Fruit fly (Drosophila melanogaster) whole organism, embryonic: ENCODE data around the gene CG6481.

ENCODE experiments used
- ATbp ChIP-seq: fragments of 200-800 bp; sonication (Bioruptor generic); optimal IDR thresholded peaks from 2 replicates; lab custom pipeline; 2017; ENCODE audit warnings: missing biosample characterization, mild to moderate bottlenecking, missing genetic modification characterization, missing genetic modification reagents
- Abd-B ChIP-seq: fragments of 200-800 bp; sonication (Bioruptor generic); optimal IDR thresholded peaks from 2 replicates; lab custom pipeline; 2018; ENCODE audit warnings: missing biosample characterization, mild to moderate bottlenecking, missing genetic modification characterization, moderate library complexity
- Adf1 ChIP-seq: fragments of 200-800 bp; sonication (Bioruptor generic); IDR thresholded peaks from 2 replicates; pipeline ENCODE4 v1.3.6; 2022; ENCODE audit warnings: missing biosample characterization, missing genetic modification characterization
- B-H2 ChIP-seq: fragments of 200-800 bp; sonication (Bioruptor generic); optimal IDR thresholded peaks from 2 replicates; lab custom pipeline; 2018; ENCODE audit warnings: missing biosample characterization, mild to moderate bottlenecking, missing genetic modification characterization
- CG10209 ChIP-seq: fragments of 200-800 bp; sonication (Bioruptor generic); optimal IDR thresholded peaks from 3 replicates; lab custom pipeline; 2017; ENCODE audit warnings: missing biosample characterization, mild to moderate bottlenecking, missing genetic modification characterization, missing genetic modification reagents
- CG11085 ChIP-seq: fragments of 200-800 bp; sonication (Bioruptor generic); IDR thresholded peaks from 2 replicates; pipeline ENCODE4 v1.3.6; 2022; ENCODE audit warnings: missing biosample characterization, missing genetic modification characterization
- CG12219 ChIP-seq: fragments of 200-800 bp; sonication (Bioruptor generic); optimal IDR thresholded peaks from 3 replicates; lab custom pipeline; 2018; ENCODE audit warnings: missing biosample characterization, mild to moderate bottlenecking, missing genetic modification characterization
- CG12942 ChIP-seq: fragments of 200-800 bp; sonication (Bioruptor generic); optimal IDR thresholded peaks from 3 replicates; lab custom pipeline; 2016; ENCODE audit warnings: missing biosample characterization, missing genetic modification characterization
- CG13894 ChIP-seq: fragments of 200-800 bp; sonication (Bioruptor generic); optimal IDR thresholded peaks from 3 replicates; lab custom pipeline; 2018; ENCODE audit warnings: missing biosample characterization, mild to moderate bottlenecking, missing genetic modification characterization, moderate library complexity
- CG14667 ChIP-seq: fragments of 200-800 bp; sonication (Bioruptor generic); IDR thresholded peaks from 2 replicates; pipeline ENCODE4 v1.3.6; 2022; ENCODE audit warnings: missing biosample characterization, missing genetic modification characterization
- CG15269 ChIP-seq: fragments of 200-800 bp; sonication (Bioruptor generic); optimal IDR thresholded peaks from 2 replicates; lab custom pipeline; 2018; ENCODE audit warnings: missing biosample characterization, mild to moderate bottlenecking, missing genetic modification characterization, moderate library complexity
- CG1602 ChIP-seq: fragments of 200-800 bp; sonication (Bioruptor generic); optimal IDR thresholded peaks from 3 replicates; lab custom pipeline; 2016; ENCODE audit warnings: missing biosample characterization, missing genetic modification characterization
- CG1603 ChIP-seq: fragments of 200-800 bp; sonication (Bioruptor generic); optimal IDR thresholded peaks from 2 replicates; lab custom pipeline; 2019; ENCODE audit warnings: missing biosample characterization, mild to moderate bottlenecking, missing genetic modification characterization, moderate library complexity
- CG16813 ChIP-seq: fragments of 200-800 bp; sonication (Bioruptor generic); IDR thresholded peaks from 3 replicates; pipeline ENCODE4 v1.3.6; 2022; ENCODE audit warnings: missing biosample characterization, missing genetic modification characterization; ENCODE audit not compliant: partially characterized antibody
- CG17186 ChIP-seq: fragments of 200-800 bp; sonication (Bioruptor generic); optimal IDR thresholded peaks from 3 replicates; lab custom pipeline; 2017; ENCODE audit warnings: missing biosample characterization, missing genetic modification reagents, missing genetic modification characterization
- CG30431 ChIP-seq: fragments of 200-800 bp; sonication (Bioruptor generic); optimal IDR thresholded peaks from 2 replicates; lab custom pipeline; 2017; ENCODE audit warnings: missing biosample characterization, missing genetic modification characterization
- CG33213 ChIP-seq: fragments of 200-800 bp; sonication (Bioruptor generic); optimal IDR thresholded peaks from 3 replicates; lab custom pipeline; 2016; ENCODE audit warnings: missing biosample characterization, missing genetic modification characterization
- CG3847 ChIP-seq: fragments of 200-800 bp; sonication (Bioruptor generic); IDR thresholded peaks from 2 replicates; pipeline ENCODE4 v1.3.6; 2022; ENCODE audit warnings: missing biosample characterization, missing genetic modification characterization
- CG4617 ChIP-seq: fragments of 200-800 bp; sonication (Bioruptor generic); optimal IDR thresholded peaks from 3 replicates; lab custom pipeline; 2016; ENCODE audit warnings: missing biosample characterization, missing genetic modification characterization, borderline replicate concordance
- CG5953 ChIP-seq: fragments of 200-800 bp; sonication (Bioruptor generic); IDR thresholded peaks from 2 replicates; pipeline ENCODE4 v1.3.6; 2022; ENCODE audit warnings: missing biosample characterization, missing genetic modification characterization
- CG6175 ChIP-seq: fragments of 200-800 bp; sonication (Bioruptor generic); IDR thresholded peaks from 3 replicates; pipeline ENCODE4 v1.3.6; 2022; ENCODE audit warnings: missing biosample characterization, missing genetic modification characterization
- CG8290 ChIP-seq, 3 experiments: fragments of 200-800 bp; sonication (Bioruptor generic); optimal IDR thresholded peaks; 2 replicates each; lab custom pipeline; 2016 to 2019; ENCODE audit warnings: missing biosample characterization in 3 of 3, missing genetic modification characterization in 3 of 3, mild to moderate bottlenecking in 2 of 3, moderate library complexity in 1 of 3
- CG8478 ChIP-seq: fragments of >200 bp; optimal IDR thresholded peaks from 2 replicates; lab custom pipeline; 2018
- CTCF ChIP-seq: fragments of 200-800 bp; sonication (Bioruptor generic); optimal IDR thresholded peaks from 2 replicates; lab custom pipeline; 2017; ENCODE audit warnings: missing biosample characterization, mild to moderate bottlenecking, missing genetic modification characterization, moderate library complexity
- D ChIP-seq, 2 experiments: fragments of 200-800 bp in 1 of 2; fragments of >200 bp in 1 of 2; sonication (Bioruptor generic) in 1 of 2; optimal IDR thresholded peaks; 2 replicates in 1 of 2; 3 replicates in 1 of 2; lab custom pipeline; 2017; ENCODE audit warnings: mild to moderate bottlenecking in 1 of 2, missing biosample characterization in 1 of 2, missing genetic modification characterization in 1 of 2, missing genetic modification reagents in 1 of 2
- Deaf1 ChIP-seq: fragments of 200-800 bp; optimal IDR thresholded peaks from 3 replicates; lab custom pipeline; 2019; ENCODE audit warnings: missing biosample characterization, mild to moderate bottlenecking, missing genetic modification characterization, moderate library complexity
- Dek ChIP-seq: fragments of 200-800 bp; sonication (Bioruptor generic); optimal IDR thresholded peaks from 3 replicates; lab custom pipeline; 2019; ENCODE audit warnings: missing biosample characterization, mild to moderate bottlenecking, missing genetic modification characterization, moderate library complexity
- E2f2 ChIP-seq: fragments of 200-800 bp; sonication (Bioruptor generic); IDR thresholded peaks from 2 replicates; pipeline ENCODE4 v1.3.6; 2022; ENCODE audit warnings: missing biosample characterization, missing genetic modification characterization
- Gug ChIP-seq: fragments of 200-800 bp; sonication (Bioruptor generic); IDR thresholded peaks from 4 replicates; pipeline ENCODE4 v1.3.6; 2022; ENCODE audit warnings: missing biosample characterization, missing genetic modification characterization
- Hr39 ChIP-seq: fragments of >200 bp; optimal IDR thresholded peaks from 2 replicates; lab custom pipeline; 2017
- Hr78 ChIP-seq, 2 experiments: fragments of 200-800 bp in 1 of 2; fragments of >200 bp in 1 of 2; sonication (Bioruptor generic) in 1 of 2; optimal IDR thresholded peaks; 2 replicates each; lab custom pipeline; 2017 to 2019; ENCODE audit warnings: missing biosample characterization in 2 of 2, missing genetic modification characterization in 2 of 2, mild to moderate bottlenecking in 1 of 2, moderate library complexity in 1 of 2
- Hsf ChIP-seq: fragments of 200-800 bp; sonication (Bioruptor generic); optimal IDR thresholded peaks from 3 replicates; lab custom pipeline; 2016; ENCODE audit warnings: missing biosample characterization, missing genetic modification characterization
- MBD-R2 ChIP-seq: fragments of 200-800 bp; sonication (Bioruptor generic); IDR thresholded peaks from 2 replicates; pipeline ENCODE4 v1.3.6; 2022; ENCODE audit warnings: missing biosample characterization, missing genetic modification characterization
- Nf-YB ChIP-seq: fragments of 200-800 bp; sonication (Bioruptor generic); optimal IDR thresholded peaks from 3 replicates; lab custom pipeline; 2019; ENCODE audit warnings: missing biosample characterization, mild to moderate bottlenecking, missing genetic modification characterization, moderate library complexity
- Sin3A ChIP-seq: fragments of >200 bp; optimal IDR thresholded peaks from 2 replicates; lab custom pipeline; 2018
- Usf ChIP-seq: fragments of 200-800 bp; sonication (Bioruptor generic); optimal IDR thresholded peaks from 2 replicates; lab custom pipeline; 2017; ENCODE audit warnings: missing genotype, missing biosample characterization, missing genetic modification characterization
- ab ChIP-seq: fragments of 200-800 bp; sonication (Bioruptor generic); optimal IDR thresholded peaks from 2 replicates; lab custom pipeline; 2016; ENCODE audit warnings: missing biosample characterization, missing genetic modification characterization
- ap ChIP-seq: fragments of 200-800 bp; sonication (Bioruptor generic); IDR thresholded peaks from 2 replicates; pipeline ENCODE4 v1.3.6; 2022; ENCODE audit warnings: missing biosample characterization, missing genetic modification characterization
- bab2 ChIP-seq: fragments of 200-800 bp; sonication (Bioruptor generic); optimal IDR thresholded peaks from 2 replicates; lab custom pipeline; 2016; ENCODE audit warnings: missing biosample characterization, missing genetic modification characterization
- caup ChIP-seq: fragments of 200-800 bp; sonication (Bioruptor generic); optimal IDR thresholded peaks from 3 replicates; lab custom pipeline; 2017; ENCODE audit warnings: missing biosample characterization, mild to moderate bottlenecking, missing genetic modification characterization, moderate library complexity; ENCODE audit not compliant: severe bottlenecking
- danr ChIP-seq: fragments of 200-800 bp; sonication (Bioruptor generic); IDR thresholded peaks from 2 replicates; pipeline ENCODE4 v1.3.6; 2022; ENCODE audit warnings: missing biosample characterization, missing genetic modification characterization
- hkb ChIP-seq, 2 experiments: fragments of 200-800 bp in 1 of 2; fragments of >200 bp in 1 of 2; sonication (Bioruptor generic) in 1 of 2; IDR thresholded peaks in 1 of 2; optimal IDR thresholded peaks in 1 of 2; 2 replicates each; pipeline versions ENCODE4 v1.3.6 to Lab custom; 2017 to 2022; ENCODE audit warnings: missing biosample characterization in 1 of 2, missing genetic modification characterization in 1 of 2
- nau ChIP-seq: fragments of 200-800 bp; sonication (Bioruptor generic); optimal IDR thresholded peaks from 3 replicates; lab custom pipeline; 2017; ENCODE audit warnings: missing biosample characterization, mild to moderate bottlenecking, missing genetic modification characterization, missing genetic modification reagents
- pros ChIP-seq: fragments of 200-800 bp; sonication (Bioruptor generic); optimal IDR thresholded peaks from 3 replicates; lab custom pipeline; 2019; ENCODE audit warnings: missing biosample characterization, mild to moderate bottlenecking, missing genetic modification characterization, moderate library complexity
- repo ChIP-seq: fragments of 200-800 bp; sonication (Bioruptor generic); optimal IDR thresholded peaks from 2 replicates; lab custom pipeline; 2016; ENCODE audit warnings: missing biosample characterization, missing genetic modification characterization
- row ChIP-seq: fragments of 200-800 bp; sonication (Bioruptor generic); IDR thresholded peaks from 3 replicates; pipeline ENCODE4 v1.3.6; 2022; ENCODE audit warnings: missing biosample characterization, missing genetic modification characterization
- slbo ChIP-seq: fragments of 200-800 bp; sonication (Bioruptor generic); IDR thresholded peaks from 2 replicates; pipeline ENCODE4 v1.3.6; 2022; ENCODE audit warnings: missing biosample characterization, missing genetic modification characterization
- sqz ChIP-seq: fragments of 200-800 bp; sonication (Bioruptor generic); optimal IDR thresholded peaks from 3 replicates; lab custom pipeline; 2018; ENCODE audit warnings: missing biosample characterization, mild to moderate bottlenecking, missing genetic modification characterization
- stwl ChIP-seq: fragments of 200-800 bp; sonication (Bioruptor generic); optimal IDR thresholded peaks from 3 replicates; lab custom pipeline; 2018; ENCODE audit warnings: missing biosample characterization, mild to moderate bottlenecking, missing genetic modification characterization, moderate library complexity

CG6481 gene

DNA sequence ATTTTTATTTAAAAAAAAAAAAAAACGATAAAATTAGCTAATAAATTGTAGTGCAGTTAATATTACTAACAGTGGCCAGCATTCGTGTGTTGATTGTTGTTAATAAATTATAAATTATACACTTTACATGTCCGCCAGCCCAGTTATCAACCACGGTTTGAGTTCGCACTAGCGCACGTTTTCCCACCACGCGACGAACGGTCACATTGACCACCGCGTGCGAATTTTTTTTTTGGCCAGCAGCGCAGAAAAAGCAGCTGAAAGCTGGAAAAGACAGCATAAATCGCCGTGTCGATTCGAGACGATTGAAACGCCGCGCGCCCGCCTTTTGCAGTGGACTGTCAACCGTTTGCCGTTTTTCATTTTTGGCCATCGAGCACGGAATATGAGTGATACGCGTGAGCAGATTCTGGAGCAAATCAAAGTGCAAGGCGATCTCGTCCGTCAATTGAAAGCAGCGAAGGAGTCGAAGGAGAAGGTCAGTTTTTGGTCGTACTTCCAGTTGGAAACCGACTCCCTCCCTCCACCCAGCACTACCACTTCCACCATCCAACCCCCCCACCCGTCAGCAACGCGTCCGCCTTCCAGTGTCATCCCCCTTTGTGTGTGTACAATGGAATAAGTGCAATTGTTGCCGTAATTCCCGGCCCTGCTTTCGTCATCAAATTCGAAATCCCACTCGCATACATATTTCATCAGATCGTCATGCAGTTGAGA is 6.9 kb downstream of the CG6481 start, which contains the start of the genes Bx and HisRS (continued):
- TF ChIP-seq bab2 (GFP tag; lab: Kevin White, UChicago) (no peak), CG15269 (no peak), CG11085 (GFP tag; lab: Robert Waterston, UW) (no peak), slbo (GFP tag; lab: Robert Waterston, UW) (0 out of 2 replicates have a peak, but pooled peaks have one; percentile 13), Nf-YB (GFP tag; lab: Kevin White, UChicago) (no peak), CG1602 (no peak), CG13894 (tag; lab: Kevin White, UChicago) (peak; percentile 2), CG8478 (lab: Kevin White, UChicago) (no peak), CG4617 (GFP tag; lab: Kevin White, UChicago) (peak; percentile 1), hkb (optimal IDR thresholded peaks at IDR 0.05; lab: Kevin White, UChicago) (no peak), hkb (GFP tag; IDR thresholded peaks at IDR 0.05; lab: Robert Waterston, UW) (0 out of 2 replicates have a peak, but pooled peaks have one; percentile 26), repo (GFP tag; lab: Kevin White, UChicago) (no peak), Deaf1 (no peak), nau (GFP tag; lab: Kevin White, UChicago) (no peak), Hr78 (GFP tag; optimal IDR thresholded peaks at IDR 0.05; lab: Kevin White, UChicago) (no peak), row (0 out of 3 replicates have a peak, but pooled peaks have one; percentile 23), MBD-R2 (GFP tag; lab: Robert Waterston, UW) (peak; percentile 80), caup (GFP tag; lab: Kevin White, UChicago) (peak; percentile 10), CG12219 (GFP tag; lab: Kevin White, UChicago) (no peak), pros (GFP tag; lab: Kevin White, UChicago) (peak; percentile 29), Hsf (GFP tag; lab: Kevin White, UChicago) (no peak), CG30431 (GFP tag; lab: Kevin White, UChicago) (no peak), sqz (GFP tag; lab: Kevin White, UChicago) (peak; percentile 94), CG1603 (tag; lab: Kevin White, UChicago) (peak; percentile 66), ATbp (GFP tag; lab: Kevin White, UChicago) (no peak), Dek (tag; lab: Kevin White, UChicago) (peak; percentile 14), Adf1 (GFP tag; lab: Robert Waterston, UW) (peak; percentile 42), CG3847 (GFP tag; lab: Robert Waterston, UW) (peak; percentile 62), ab (GFP tag; lab: Kevin White, UChicago) (no peak), CG14667 (GFP tag; lab: Robert Waterston, UW) (no peak), ap (GFP tag; lab: Robert Waterston, UW) (no peak), CG6175 (GFP tag; lab: Robert Waterston, UW) (no peak), Usf (GFP tag; lab: Kevin White, UChicago) (no peak), stwl (tag; lab: Kevin White, UChicago) (peak; percentile 41), CTCF (GFP tag; lab: Kevin White, UChicago) (peak; percentile 80), CG10209 (GFP tag; lab: Kevin White, UChicago) (no peak), Hr39 (lab: Kevin White, UChicago) (no peak), Sin3A (lab: Kevin White, UChicago) (peak; percentile 37), CG17186 (GFP tag; lab: Kevin White, UChicago) (peak; percentile 70), CG12942 (GFP tag; lab: Kevin White, UChicago) (no peak), CG8290 (GFP tag; optimal IDR thresholded peaks at IDR 0.05; lab: Kevin White, UChicago) (no peak), CG8290 (tag; optimal IDR thresholded peaks at IDR 0.05; lab: Kevin White, UChicago) (peak in 1 of 2 experiments; percentile 61), CG16813 (GFP tag; lab: Robert Waterston, UW) (peak; percentile 28; the same call in 1 of the 3 replicates), Gug (GFP tag; lab: Robert Waterston, UW) (peak; percentile 27; the same call in 1 of the 4 replicates), CG33213 (GFP tag; lab: Kevin White, UChicago) (peak; percentile 51), B-H2 (GFP tag; lab: Kevin White, UChicago) (peak; percentile 21), E2f2 (peak; percentile 49), danr (GFP tag; lab: Robert Waterston, UW) (no peak), D (optimal IDR thresholded peaks at IDR 0.05; lab: Kevin White, UChicago) (peak; percentile 74), D (GFP tag; optimal IDR thresholded peaks at IDR 0.05; lab: Kevin White, UChicago) (no peak), CG5953 (GFP tag; lab: Robert Waterston, UW) (no peak), Abd-B (peak; percentile 19)
